Worm (Caenorhabditis elegans): ENCODE data around the gene fzo-1.

fzo-1 gene

ce11 chrII:5844694-5845129 lies 8.7 kb upstream of the fzo-1 start (continued):
- peak; percentile 82 to 84 (median 82) for TF ChIP-seq dpl-1 (GFP tag; optimal IDR thresholded peaks at IDR 0.05)
- TF ChIP-seq nhr-47 (tag; optimal IDR thresholded peaks at IDR 0.05) = peak; percentile 100
- TF ChIP-seq unc-86 (tag; optimal IDR thresholded peaks at IDR 0.05) = peak; percentile 99
- peak; percentile 92 for TF ChIP-seq efl-1 (optimal IDR thresholded peaks at IDR 0.05)
- peak; percentile 77 to 98 for TF ChIP-seq efl-1 (GFP tag; optimal IDR thresholded peaks at IDR 0.05 in 1 of 2)
- peak; percentile 84; the same call in 1 of the 2 replicates for TF ChIP-seq ets-5 (GFP tag; IDR thresholded peaks at IDR 0.05)
- peak; percentile 100 for TF ChIP-seq nhr-20 (tag; optimal IDR thresholded peaks at IDR 0.05)
- peak; percentile 79 for TF ChIP-seq hlh-4 (tag; optimal IDR thresholded peaks at IDR 0.05)
- peak; percentile 98 for TF ChIP-seq rnt-1 (tag; optimal IDR thresholded peaks at IDR 0.05)
- TF ChIP-seq sptf-1 (tag; optimal IDR thresholded peaks at IDR 0.05) = no peak
- TF ChIP-seq lin-39 (tag; optimal IDR thresholded peaks at IDR 0.05) = peak; percentile 99
- peak; percentile 98 for TF ChIP-seq jun-1 (tag; optimal IDR thresholded peaks at IDR 0.05)
- peak; percentile 99 for TF ChIP-seq zag-1 (tag; optimal IDR thresholded peaks at IDR 0.05)
- TF ChIP-seq irx-1 (tag; optimal IDR thresholded peaks at IDR 0.05) = peak; percentile 100
- peak; percentile 99 for TF ChIP-seq aly-2 (tag; optimal IDR thresholded peaks at IDR 0.05)
- peak; percentile 95 for TF ChIP-seq zip-4 (GFP tag; optimal IDR thresholded peaks at IDR 0.05)
- TF ChIP-seq egl-13 (tag; optimal IDR thresholded peaks at IDR 0.05) = peak; percentile 99
- peak; percentile 98 for TF ChIP-seq C04F5.9 (tag; optimal IDR thresholded peaks at IDR 0.05)
- TF ChIP-seq ceh-88 (GFP tag; IDR thresholded peaks at IDR 0.05) = peak; percentile 99
- TF ChIP-seq pag-3 (tag; optimal IDR thresholded peaks at IDR 0.05; ENCODE audit: borderline replicate concordance, insufficient read depth) = peak; percentile 79
- peak; percentile 81 for TF ChIP-seq C34B4.2 (tag; optimal IDR thresholded peaks at IDR 0.05)
- TF ChIP-seq tlp-1 (tag; optimal IDR thresholded peaks at IDR 0.05) = peak; percentile 73
- peak; percentile 77 for TF ChIP-seq nhr-28 (tag; optimal IDR thresholded peaks at IDR 0.05)
- peak; percentile 99 for TF ChIP-seq pax-3 (tag; optimal IDR thresholded peaks at IDR 0.05)
- peak; percentile 99 for TF ChIP-seq ceh-8 (GFP tag; optimal IDR thresholded peaks at IDR 0.05)
- peak; percentile 96 for TF ChIP-seq ceh-63 (GFP tag; optimal IDR thresholded peaks at IDR 0.05)
- peak; percentile 99 for TF ChIP-seq isw-1 (GFP tag; IDR thresholded peaks at IDR 0.05)
- TF ChIP-seq ces-1 (GFP tag; optimal IDR thresholded peaks at IDR 0.05) = peak; percentile 98
- peak; percentile 100 for TF ChIP-seq snu-23 (GFP tag; optimal IDR thresholded peaks at IDR 0.05)
- peak; percentile 99 for TF ChIP-seq mep-1 (tag; optimal IDR thresholded peaks at IDR 0.05)
- TF ChIP-seq alr-1 (tag; optimal IDR thresholded peaks at IDR 0.05; ENCODE audit: borderline replicate concordance) = no peak
- peak; percentile 100 for TF ChIP-seq nhr-85 (tag)
- peak; percentile 99 for TF ChIP-seq xbp-1 (tag; optimal IDR thresholded peaks at IDR 0.05)

ce11 chrII:5841866-5842265 lies 5.9 kb upstream of the fzo-1 start, which contains the start of gene nep-25:
TSS of gene nep-25 (plus strand) at chrII:5842240.
- no peak for TF ChIP-seq ces-1 (GFP tag; optimal IDR thresholded peaks at IDR 0.05)
- TF ChIP-seq grh-1 (GFP tag; IDR thresholded peaks at IDR 0.05) = no peak
- TF ChIP-seq nhr-76 (tag; optimal IDR thresholded peaks at IDR 0.05) = no peak
- TF ChIP-seq hpl-2 (GFP tag; optimal IDR thresholded peaks at IDR 0.05) = no peak
- no peak for TF ChIP-seq Y116A8C.19 (tag; optimal IDR thresholded peaks at IDR 0.05; ENCODE audit: borderline replicate concordance)
- TF ChIP-seq hlh-4 (tag; optimal IDR thresholded peaks at IDR 0.05) = no peak
- TF ChIP-seq hlh-17 (GFP tag; optimal IDR thresholded peaks at IDR 0.05; ENCODE audit: borderline replicate concordance) = no peak
- TF ChIP-seq ztf-11 (tag; optimal IDR thresholded peaks at IDR 0.05) = no peak
- no peak for TF ChIP-seq elt-3 (tag; optimal IDR thresholded peaks at IDR 0.05)
- no peak for TF ChIP-seq sptf-1 (tag; optimal IDR thresholded peaks at IDR 0.05)
- no peak for TF ChIP-seq blmp-1 (tag; optimal IDR thresholded peaks at IDR 0.05)
- TF ChIP-seq egl-27 (tag; optimal IDR thresholded peaks at IDR 0.05) = no peak
- no peak for TF ChIP-seq nhr-90 (tag; optimal IDR thresholded peaks at IDR 0.05; ENCODE audit: poor library complexity)
